Worm (Caenorhabditis elegans): ENCODE data around the gene iffb-1.

- TF ChIP-seq nhr-237 (tag; optimal IDR thresholded peaks at IDR 0.05) (no peak), nhr-28 (tag; optimal IDR thresholded peaks at IDR 0.05) (no peak), ces-1 (GFP tag; optimal IDR thresholded peaks at IDR 0.05) (peak; percentile 72), nhr-12 (tag; optimal IDR thresholded peaks at IDR 0.05) (no peak), pha-4 (tag; optimal IDR thresholded peaks at IDR 0.05) (peak; percentile 85), lin-13 (tag; optimal IDR thresholded peaks at IDR 0.05) (peak; percentile 75), ztf-11 (tag; optimal IDR thresholded peaks at IDR 0.05) (no peak)
Observed at ce11 chrIII:2375918-2376317, 61.7 kb downstream of the iffb-1 start, which contains the start of gene H14E04.2.

All from whole organism, mixed stage, embryonic.